Worm (Caenorhabditis elegans) whole organism, L2 larva: ENCODE measurements around the gene F49C5.5.

Experiments
- egl-27 ChIP-seq: sonication (generic microtip); optimal IDR thresholded peaks from 3 replicates; lab custom pipeline; 2017; ENCODE audit warnings: missing biosample characterization, missing genetic modification reagents, missing genetic modification characterization
- elt-1 ChIP-seq: fragments of 150-350 bp; optimal IDR thresholded peaks from 2 replicates; lab custom pipeline; 2014; ENCODE audit warnings: missing biosample characterization, missing genetic modification characterization
- lsy-2 ChIP-seq, 2 experiments: fragments of 150-350 bp in 1 of 2; sonication (generic microtip) in 1 of 2; optimal IDR thresholded peaks; 2 replicates each; lab custom pipeline; 2014 to 2017; ENCODE audit warnings: missing biosample characterization in 2 of 2, missing genetic modification characterization in 2 of 2
- nhr-25 ChIP-seq: fragments of 150-350 bp; sonication (generic microtip); optimal IDR thresholded peaks from 3 replicates; lab custom pipeline; 2014; ENCODE audit warnings: missing biosample characterization, missing genetic modification characterization
- ztf-4 ChIP-seq: fragments of 150-350 bp; optimal IDR thresholded peaks from 2 replicates; lab custom pipeline; 2014; ENCODE audit warnings: missing biosample characterization, missing genetic modification characterization

ce11 chrII:12511866-12512265, 34.4 kb downstream of the F49C5.5 start, which contains the start of gene srh-73:
- TF ChIP-seq elt-1 (tag; lab: Kevin White, UChicago) (no peak), egl-27 (no peak), lsy-2 (tag; optimal IDR thresholded peaks at IDR 0.05; lab: Kevin White, UChicago) (no peak), nhr-25 (tag; lab: Kevin White, UChicago) (no peak), ztf-4 (tag; lab: Kevin White, UChicago) (no peak)
